Fruit fly (Drosophila melanogaster) whole organism, embryonic: ENCODE results near the gene CG4267.

Source experiments
- CG10209 ChIP-seq: fragments of 200-800 bp; sonication (Bioruptor generic); optimal IDR thresholded peaks from 3 replicates; lab custom pipeline; 2017; ENCODE audit warnings: missing biosample characterization, mild to moderate bottlenecking, missing genetic modification characterization, missing genetic modification reagents
- CG10267 ChIP-seq: fragments of 200-800 bp; sonication (Bioruptor generic); optimal IDR thresholded peaks from 2 replicates; lab custom pipeline; 2018; ENCODE audit warnings: missing biosample characterization, mild to moderate bottlenecking, missing genetic modification characterization, moderate library complexity
- CG12155 ChIP-seq: fragments of 200-800 bp; sonication (Bioruptor generic); optimal IDR thresholded peaks from 3 replicates; lab custom pipeline; 2016; ENCODE audit warnings: missing biosample characterization, missing genetic modification characterization
- CG12299 ChIP-seq: fragments of 200-800 bp; sonication (Bioruptor generic); optimal IDR thresholded peaks from 2 replicates; lab custom pipeline; 2018; ENCODE audit warnings: missing biosample characterization, mild to moderate bottlenecking, missing genetic modification characterization
- CG12769 ChIP-seq: fragments of 200-800 bp; sonication (Bioruptor generic); optimal IDR thresholded peaks from 2 replicates; lab custom pipeline; 2019; ENCODE audit warnings: missing biosample characterization, mild to moderate bottlenecking, missing genetic modification characterization, moderate library complexity
- CG12942 ChIP-seq: fragments of 200-800 bp; sonication (Bioruptor generic); optimal IDR thresholded peaks from 3 replicates; lab custom pipeline; 2016; ENCODE audit warnings: missing biosample characterization, missing genetic modification characterization
- CG13894 ChIP-seq: fragments of 200-800 bp; sonication (Bioruptor generic); optimal IDR thresholded peaks from 3 replicates; lab custom pipeline; 2018; ENCODE audit warnings: missing biosample characterization, mild to moderate bottlenecking, missing genetic modification characterization, moderate library complexity
- CG14860 ChIP-seq: fragments of 200-800 bp; sonication (Bioruptor generic); IDR thresholded peaks from 3 replicates; pipeline ENCODE4 v1.3.6; 2022; ENCODE audit warnings: missing biosample characterization, missing genetic modification characterization; ENCODE audit not compliant: partially characterized antibody
- CG16863 ChIP-seq: fragments of 200-800 bp; sonication (Bioruptor generic); optimal IDR thresholded peaks from 3 replicates; lab custom pipeline; 2016; ENCODE audit warnings: missing biosample characterization, missing genetic modification characterization
- CG17802 ChIP-seq: fragments of 200-800 bp; sonication (Bioruptor generic); optimal IDR thresholded peaks from 2 replicates; lab custom pipeline; 2018; ENCODE audit warnings: missing biosample characterization, mild to moderate bottlenecking, missing genetic modification characterization, moderate library complexity
- CG18011 ChIP-seq: fragments of 200-800 bp; sonication (Bioruptor generic); optimal IDR thresholded peaks from 2 replicates; lab custom pipeline; 2017; ENCODE audit warnings: missing biosample characterization, missing genetic modification characterization, mild to moderate bottlenecking, moderate library complexity, missing genotype
- CG3163 ChIP-seq: fragments of 200-800 bp; sonication (Bioruptor generic); optimal IDR thresholded peaks from 3 replicates; lab custom pipeline; 2016; ENCODE audit warnings: missing biosample characterization, missing genetic modification characterization
- CG43689 ChIP-seq: fragments of 200-800 bp; sonication (Bioruptor generic); IDR thresholded peaks from 2 replicates; pipeline ENCODE4 v1.3.6; 2022; ENCODE audit warnings: missing biosample characterization, missing genetic modification characterization
- CG4404 ChIP-seq: fragments of 200-800 bp; sonication (Bioruptor generic); IDR thresholded peaks from 2 replicates; pipeline ENCODE4 v1.3.6; 2022; ENCODE audit warnings: missing biosample characterization, missing genetic modification characterization
- CG7556 ChIP-seq: fragments of 200-800 bp; sonication (Bioruptor generic); optimal IDR thresholded peaks from 2 replicates; lab custom pipeline; 2017; ENCODE audit warnings: missing biosample characterization, mild to moderate bottlenecking, missing genetic modification characterization
- CG8388 ChIP-seq: fragments of 200-800 bp; sonication (Bioruptor generic); optimal IDR thresholded peaks from 2 replicates; lab custom pipeline; 2019; ENCODE audit warnings: missing biosample characterization, mild to moderate bottlenecking, missing genetic modification characterization, moderate library complexity
- Chrac-16 ChIP-seq: fragments of 200-800 bp; sonication (Bioruptor generic); optimal IDR thresholded peaks from 3 replicates; lab custom pipeline; 2016; ENCODE audit warnings: missing biosample characterization, missing genetic modification characterization
- D19A ChIP-seq: fragments of 200-800 bp; optimal IDR thresholded peaks from 3 replicates; lab custom pipeline; 2019; ENCODE audit warnings: missing biosample characterization, mild to moderate bottlenecking, missing genetic modification characterization, moderate library complexity
- D19B ChIP-seq: fragments of 200-800 bp; sonication (Bioruptor generic); optimal IDR thresholded peaks from 2 replicates; lab custom pipeline; 2017; ENCODE audit warnings: missing biosample characterization, mild to moderate bottlenecking, missing genetic modification characterization
- Deaf1 ChIP-seq: fragments of 200-800 bp; optimal IDR thresholded peaks from 3 replicates; lab custom pipeline; 2019; ENCODE audit warnings: missing biosample characterization, mild to moderate bottlenecking, missing genetic modification characterization, moderate library complexity
- Dip3 ChIP-seq: fragments of 200-800 bp; sonication (Bioruptor generic); optimal IDR thresholded peaks from 3 replicates; lab custom pipeline; 2016; ENCODE audit warnings: missing biosample characterization, missing genetic modification characterization
- H2.0 ChIP-seq: fragments of 200-800 bp; sonication (Bioruptor generic); IDR thresholded peaks from 2 replicates; pipeline ENCODE4 v1.3.6; 2022; ENCODE audit warnings: missing biosample characterization, missing genetic modification characterization
- HmgD ChIP-seq: fragments of 200-800 bp; sonication (Bioruptor generic); optimal IDR thresholded peaks from 3 replicates; lab custom pipeline; 2016; ENCODE audit warnings: missing biosample characterization, missing genetic modification characterization
- Nf-YA ChIP-seq: fragments of 200-800 bp; sonication (Bioruptor generic); IDR thresholded peaks from 2 replicates; pipeline ENCODE4 v1.3.6; 2022; ENCODE audit warnings: missing biosample characterization, missing genetic modification characterization
- PHDP ChIP-seq: fragments of 200-800 bp; sonication (Bioruptor generic); optimal IDR thresholded peaks from 3 replicates; lab custom pipeline; 2018; ENCODE audit warnings: missing biosample characterization, mild to moderate bottlenecking, missing genetic modification characterization, moderate library complexity
- Poxn ChIP-seq: fragments of 200-800 bp; sonication (Bioruptor generic); IDR thresholded peaks from 2 replicates; pipeline ENCODE4 v1.3.6; 2022; ENCODE audit warnings: missing biosample characterization, missing genetic modification characterization
- Rfx ChIP-seq: fragments of 200-800 bp; sonication (Bioruptor generic); IDR thresholded peaks from 2 replicates; pipeline ENCODE4 v1.3.6; 2022; ENCODE audit warnings: missing biosample characterization, missing genetic modification characterization
- Six4 ChIP-seq: fragments of 200-800 bp; sonication (Bioruptor generic); optimal IDR thresholded peaks from 2 replicates; lab custom pipeline; 2016; ENCODE audit warnings: missing biosample characterization, missing genetic modification characterization
- Spps ChIP-seq: fragments of 200-800 bp; sonication (Bioruptor generic); optimal IDR thresholded peaks from 2 replicates; lab custom pipeline; 2018; ENCODE audit warnings: missing biosample characterization, mild to moderate bottlenecking, missing genetic modification characterization
- ab ChIP-seq: fragments of 200-800 bp; sonication (Bioruptor generic); optimal IDR thresholded peaks from 2 replicates; lab custom pipeline; 2016; ENCODE audit warnings: missing biosample characterization, missing genetic modification characterization
- bowl ChIP-seq: fragments of 200-800 bp; sonication (Bioruptor generic); IDR thresholded peaks from 2 replicates; pipeline ENCODE4 v1.3.6; 2022; ENCODE audit warnings: missing biosample characterization, missing genetic modification characterization
- dati ChIP-seq: fragments of 200-800 bp; sonication (Bioruptor generic); IDR thresholded peaks from 2 replicates; pipeline ENCODE4 v1.3.6; 2022; ENCODE audit warnings: missing biosample characterization, missing genetic modification characterization
- dimm ChIP-seq: fragments of 200-800 bp; sonication (Bioruptor generic); IDR thresholded peaks from 2 replicates; pipeline ENCODE4 v1.3.6; 2022; ENCODE audit warnings: missing biosample characterization, missing genetic modification characterization
- en ChIP-seq: fragments of 200-800 bp; sonication (Bioruptor generic); optimal IDR thresholded peaks from 2 replicates; lab custom pipeline; 2016; ENCODE audit warnings: missing biosample characterization, missing genetic modification characterization
- exex ChIP-seq: fragments of 200-800 bp; sonication (Bioruptor generic); optimal IDR thresholded peaks from 4 replicates; lab custom pipeline; 2018; ENCODE audit warnings: missing biosample characterization, mild to moderate bottlenecking, missing genetic modification characterization, moderate library complexity
- ftz-f1 ChIP-seq: fragments of 200-800 bp; sonication (Bioruptor generic); optimal IDR thresholded peaks from 2 replicates; lab custom pipeline; 2016; ENCODE audit warnings: missing biosample characterization, missing genetic modification characterization
- gcm2 ChIP-seq: fragments of 200-800 bp; sonication (Bioruptor generic); optimal IDR thresholded peaks from 2 replicates; lab custom pipeline; 2016; ENCODE audit warnings: missing biosample characterization, missing genetic modification characterization
- grn ChIP-seq: fragments of 200-800 bp; sonication (Bioruptor generic); optimal IDR thresholded peaks from 3 replicates; lab custom pipeline; 2017; ENCODE audit warnings: missing biosample characterization, missing genetic modification characterization
- gsb ChIP-seq: fragments of 200-800 bp; sonication (Bioruptor generic); IDR thresholded peaks from 2 replicates; pipeline ENCODE4 v1.3.6; 2022; ENCODE audit warnings: missing biosample characterization, missing genetic modification characterization
- ind ChIP-seq: fragments of 200-800 bp; sonication (Bioruptor generic); optimal IDR thresholded peaks from 3 replicates; lab custom pipeline; 2016; ENCODE audit warnings: missing biosample characterization, missing genetic modification characterization
- jing ChIP-seq: fragments of 200-800 bp; sonication (Bioruptor generic); optimal IDR thresholded peaks from 2 replicates; lab custom pipeline; 2018; ENCODE audit warnings: missing biosample characterization, mild to moderate bottlenecking, missing genetic modification characterization
- ken ChIP-seq: fragments of 200-800 bp; sonication (Bioruptor generic); IDR thresholded peaks from 3 replicates; pipeline ENCODE4 v1.3.6; 2022; ENCODE audit warnings: missing biosample characterization, missing genetic modification characterization
- nerfin-1 ChIP-seq: fragments of 200-800 bp; sonication (Bioruptor generic); optimal IDR thresholded peaks from 3 replicates; lab custom pipeline; 2019; ENCODE audit warnings: missing biosample characterization, mild to moderate bottlenecking, missing genetic modification characterization, moderate library complexity
- nerfin-2 ChIP-seq: fragments of 200-800 bp; sonication (Bioruptor generic); IDR thresholded peaks from 2 replicates; pipeline ENCODE4 v1.3.6; 2022; ENCODE audit warnings: missing biosample characterization, missing genetic modification characterization; ENCODE audit not compliant: partially characterized antibody
- odd ChIP-seq: fragments of 200-800 bp; sonication (Bioruptor generic); optimal IDR thresholded peaks from 2 replicates; lab custom pipeline; 2017; ENCODE audit warnings: missing biosample characterization, mild to moderate bottlenecking, missing genetic modification characterization
- org-1 ChIP-seq: fragments of 200-800 bp; sonication (Bioruptor generic); optimal IDR thresholded peaks from 2 replicates; lab custom pipeline; 2017; ENCODE audit warnings: missing biosample characterization, missing genetic modification characterization
- pho ChIP-seq: fragments of 200-800 bp; sonication (Bioruptor generic); optimal IDR thresholded peaks from 2 replicates; lab custom pipeline; 2016; ENCODE audit warnings: missing biosample characterization, missing genetic modification characterization
- rib ChIP-seq: fragments of 200-800 bp; sonication (Bioruptor generic); IDR thresholded peaks from 2 replicates; pipeline ENCODE4 v1.3.6; 2022; ENCODE audit warnings: missing biosample characterization, missing genetic modification characterization
- ro ChIP-seq: fragments of 200-800 bp; sonication (Bioruptor generic); IDR thresholded peaks from 2 replicates; pipeline ENCODE4 v1.3.6; 2022; ENCODE audit warnings: missing biosample characterization, missing genetic modification characterization
- sd ChIP-seq: fragments of 200-800 bp; sonication (Bioruptor generic); optimal IDR thresholded peaks from 3 replicates; lab custom pipeline; 2018; ENCODE audit warnings: missing biosample characterization, mild to moderate bottlenecking, missing genetic modification characterization, moderate library complexity
- slbo ChIP-seq: fragments of 200-800 bp; sonication (Bioruptor generic); IDR thresholded peaks from 2 replicates; pipeline ENCODE4 v1.3.6; 2022; ENCODE audit warnings: missing biosample characterization, missing genetic modification characterization
- stwl ChIP-seq: fragments of 200-800 bp; sonication (Bioruptor generic); optimal IDR thresholded peaks from 3 replicates; lab custom pipeline; 2018; ENCODE audit warnings: missing biosample characterization, mild to moderate bottlenecking, missing genetic modification characterization, moderate library complexity

CG4267 gene

dm6 chr2L:2193357-2193780 lies 48.8 kb upstream of the CG4267 start (continued):
- TF ChIP-seq CG17802 (tag; lab: Kevin White, UChicago) (no peak), org-1 (no peak), CG12299 (tag; lab: Kevin White, UChicago) (peak; percentile 22), D19B (GFP tag; lab: Kevin White, UChicago) (no peak), Spps (tag; lab: Kevin White, UChicago) (no peak), en (no peak), CG4404 (GFP tag; lab: Robert Waterston, UW) (no peak), dimm (GFP tag; lab: Robert Waterston, UW) (no peak), CG18011 (GFP tag; lab: Kevin White, UChicago) (peak; percentile 15), CG8388 (GFP tag; lab: Kevin White, UChicago) (peak; percentile 33), ind (GFP tag; lab: Kevin White, UChicago) (no peak), ro (GFP tag; lab: Robert Waterston, UW) (no peak), CG12942 (GFP tag; lab: Kevin White, UChicago) (no peak), Poxn (no peak), gcm2 (GFP tag; lab: Kevin White, UChicago) (no peak), ken (GFP tag; lab: Robert Waterston, UW) (no peak), CG14860 (GFP tag; lab: Robert Waterston, UW) (no peak), grn (GFP tag; lab: Kevin White, UChicago) (no peak), nerfin-1 (tag; lab: Kevin White, UChicago) (peak; percentile 33), HmgD (peak; percentile 67), CG10267 (no peak)

- TF ChIP-seq CG12155 (no peak), CG43689 (GFP tag; lab: Robert Waterston, UW) (no peak), jing (GFP tag; lab: Kevin White, UChicago) (no peak), bowl (GFP tag; lab: Robert Waterston, UW) (no peak), ftz-f1 (GFP tag; lab: Kevin White, UChicago) (peak; percentile 10), nerfin-2 (GFP tag; lab: Robert Waterston, UW) (no peak), odd (GFP tag; lab: Kevin White, UChicago) (no peak), CG3163 (GFP tag; lab: Kevin White, UChicago) (no peak), Chrac-16 (GFP tag; lab: Kevin White, UChicago) (no peak), CG7556 (GFP tag; lab: Kevin White, UChicago) (no peak), CG16863 (GFP tag; lab: Kevin White, UChicago) (no peak), Rfx (GFP tag; lab: Robert Waterston, UW) (no peak), Six4 (no peak), Nf-YA (GFP tag; lab: Robert Waterston, UW) (no peak), gsb (GFP tag; lab: Robert Waterston, UW) (no peak), CG13894 (tag; lab: Kevin White, UChicago) (peak; percentile 66), sd (tag; lab: Kevin White, UChicago) (peak; percentile 22), CG10209 (GFP tag; lab: Kevin White, UChicago) (no peak), D19A (tag; lab: Kevin White, UChicago) (no peak), CG12769 (tag; lab: Kevin White, UChicago) (peak; percentile 22), pho (GFP tag; lab: Kevin White, UChicago) (no peak), stwl (no peak), PHDP (tag; lab: Kevin White, UChicago) (no peak), ab (no peak), D19B (GFP tag; lab: Kevin White, UChicago) (no peak), dati (GFP tag; lab: Robert Waterston, UW) (no peak), slbo (no peak), Deaf1 (peak; percentile 12), exex (tag; lab: Kevin White, UChicago) (peak; percentile 19), rib (no peak), Dip3 (GFP tag; lab: Kevin White, UChicago) (no peak), H2.0 (no peak)
Measured at dm6 chr2L:2194305-2194828, 47.8 kb upstream of the CG4267 start.
